Worm (Caenorhabditis elegans) whole organism, late embryonic: ENCODE measurements around the gene Y59E1A.4.

Experiments used
- F13H6.1 ChIP-seq: sonication (generic microtip); optimal IDR thresholded peaks from 2 replicates; lab custom pipeline; 2016; ENCODE audit warnings: missing genetic modification characterization, missing compliant biosample characterization
- ahr-1 ChIP-seq: sonication (generic microtip); optimal IDR thresholded peaks from 2 replicates; lab custom pipeline; 2016; ENCODE audit warnings: missing genetic modification characterization, missing compliant biosample characterization
- ama-1 ChIP-seq: fragments of 150-350 bp; optimal IDR thresholded peaks from 2 replicates; lab custom pipeline; 2014
- elt-4 ChIP-seq: sonication (generic microtip); optimal IDR thresholded peaks from 2 replicates; lab custom pipeline; 2016; ENCODE audit warnings: missing genetic modification characterization, missing compliant biosample characterization
- nfya-1 ChIP-seq: sonication (generic microtip); optimal IDR thresholded peaks from 2 replicates; lab custom pipeline; 2017; ENCODE audit warnings: missing genetic modification characterization, mild to moderate bottlenecking, missing compliant biosample characterization, antibody characterized with exemption, moderate library complexity

DNA sequence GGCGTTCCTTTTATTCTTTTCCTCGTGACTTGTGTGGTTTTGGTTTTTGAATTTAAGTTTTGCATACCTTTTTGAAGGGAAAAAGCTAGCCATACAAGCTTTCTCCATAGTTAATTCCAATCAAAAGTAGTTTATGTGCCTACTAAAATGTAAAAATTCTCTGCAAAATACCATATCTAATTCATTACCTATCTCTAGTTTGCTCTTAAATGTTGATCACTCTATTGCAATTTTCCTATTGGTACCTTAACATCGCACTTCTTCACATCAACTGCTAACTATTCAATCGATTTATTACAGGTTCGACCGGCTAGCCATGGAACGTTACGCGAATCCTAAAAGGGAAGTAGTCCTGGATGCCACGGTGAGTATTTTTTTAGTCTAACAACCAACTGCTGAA is 22.5 kb upstream of the Y59E1A.4 start, which contains the start of gene F52D2.7:
- TF ChIP-seq elt-4 (tag; lab: Kevin White, UChicago) = no peak
- TF ChIP-seq nfya-1 (tag; lab: Kevin White, UChicago) = no peak
- TF ChIP-seq ama-1 = no peak
- no peak for TF ChIP-seq ahr-1 (tag; lab: Kevin White, UChicago)
- no peak for TF ChIP-seq F13H6.1 (tag; lab: Kevin White, UChicago)
